Fruit fly (Drosophila melanogaster) whole organism, prepupa: ENCODE results near the gene Ir68a.

ENCODE experiments used
- CG10669 ChIP-seq: fragments of 200-800 bp; sonication (Bioruptor generic); optimal IDR thresholded peaks from 3 replicates; lab custom pipeline; 2018; ENCODE audit warnings: missing biosample characterization, mild to moderate bottlenecking, missing genetic modification characterization, moderate library complexity
- CG11762 ChIP-seq: fragments of 200-800 bp; sonication (Bioruptor generic); optimal IDR thresholded peaks from 3 replicates; lab custom pipeline; 2016; ENCODE audit warnings: missing biosample characterization, missing genetic modification characterization; ENCODE audit not compliant: insufficient read depth
- CG15336 ChIP-seq: fragments of 200-800 bp; sonication (Bioruptor generic); IDR thresholded peaks from 2 replicates; pipeline ENCODE4 v1.3.6; 2022; ENCODE audit warnings: missing biosample characterization, missing genetic modification characterization
- CG16779 ChIP-seq: fragments of 200-800 bp; sonication (Bioruptor generic); optimal IDR thresholded peaks from 3 replicates; lab custom pipeline; 2017; ENCODE audit warnings: missing biosample characterization, mild to moderate bottlenecking, missing genetic modification characterization
- CG3032 ChIP-seq: fragments of 200-800 bp; optimal IDR thresholded peaks from 2 replicates; lab custom pipeline; 2019; ENCODE audit warnings: missing biosample characterization, mild to moderate bottlenecking, missing genetic modification characterization, moderate library complexity
- CG31627 ChIP-seq: fragments of 200-800 bp; sonication (Bioruptor generic); optimal IDR thresholded peaks from 3 replicates; lab custom pipeline; 2016; ENCODE audit warnings: missing biosample characterization, missing genetic modification characterization
- CG32006 ChIP-seq: fragments of 200-800 bp; sonication (Bioruptor generic); optimal IDR thresholded peaks from 3 replicates; lab custom pipeline; 2017; ENCODE audit warnings: missing biosample characterization, mild to moderate bottlenecking, missing genetic modification characterization
- CG34406 ChIP-seq: fragments of 200-800 bp; sonication (Bioruptor generic); optimal IDR thresholded peaks from 3 replicates; lab custom pipeline; 2016; ENCODE audit warnings: missing biosample characterization, missing genetic modification characterization
- CG3919 ChIP-seq: fragments of 200-800 bp; sonication (Bioruptor generic); optimal IDR thresholded peaks from 3 replicates; lab custom pipeline; 2016; ENCODE audit warnings: missing biosample characterization, missing genetic modification characterization
- CG6163 ChIP-seq: fragments of 200-800 bp; sonication (Bioruptor generic); IDR thresholded peaks from 3 replicates; pipeline ENCODE4 v1.3.6; 2022; ENCODE audit warnings: missing biosample characterization, missing genetic modification characterization
- CG6276 ChIP-seq: fragments of 200-800 bp; sonication (Bioruptor generic); optimal IDR thresholded peaks from 2 replicates; lab custom pipeline; 2017; ENCODE audit warnings: missing biosample characterization, mild to moderate bottlenecking, missing genetic modification characterization
- CG6792 ChIP-seq: fragments of 200-800 bp; sonication (Bioruptor generic); optimal IDR thresholded peaks from 3 replicates; lab custom pipeline; 2016; ENCODE audit warnings: missing biosample characterization, missing genetic modification characterization
- CG6808 ChIP-seq: fragments of 200-800 bp; sonication (Bioruptor generic); optimal IDR thresholded peaks from 3 replicates; lab custom pipeline; 2017; ENCODE audit warnings: missing biosample characterization, missing genetic modification characterization, mild to moderate bottlenecking, moderate library complexity, missing genetic modification reagents
- CG8119 ChIP-seq: fragments of 200-800 bp; sonication (Bioruptor generic); IDR thresholded peaks from 3 replicates; pipeline ENCODE4 v1.3.6; 2022; ENCODE audit warnings: missing biosample characterization, missing genetic modification characterization
- CG8319 ChIP-seq: fragments of 200-800 bp; sonication (Bioruptor generic); optimal IDR thresholded peaks from 3 replicates; lab custom pipeline; 2016; ENCODE audit warnings: missing biosample characterization, missing genetic modification characterization
- CG9139 ChIP-seq: fragments of 200-800 bp; sonication (Bioruptor generic); optimal IDR thresholded peaks from 3 replicates; lab custom pipeline; 2017; ENCODE audit warnings: missing biosample characterization, mild to moderate bottlenecking, missing genetic modification characterization
- Eip78C ChIP-seq: fragments of 200-800 bp; sonication (Bioruptor generic); peaks from one replicate; lab custom pipeline; 2016; ENCODE audit warnings: missing biosample characterization, missing genetic modification characterization
- Ets21C ChIP-seq: fragments of 200-800 bp; sonication (Bioruptor generic); optimal IDR thresholded peaks from 3 replicates; lab custom pipeline; 2016; ENCODE audit warnings: missing biosample characterization, missing genetic modification characterization
- Ets96B ChIP-seq: fragments of 200-800 bp; optimal IDR thresholded peaks from 2 replicates; lab custom pipeline; 2019; ENCODE audit warnings: missing biosample characterization, mild to moderate bottlenecking, missing genetic modification characterization, moderate library complexity
- Gug ChIP-seq: fragments of 200-800 bp; sonication (Bioruptor generic); IDR thresholded peaks from 2 replicates; pipeline ENCODE4 v1.3.6; 2022; ENCODE audit warnings: missing biosample characterization, missing genetic modification characterization
- Hr4 ChIP-seq: fragments of 200-800 bp; sonication (Bioruptor generic); optimal IDR thresholded peaks from 3 replicates; lab custom pipeline; 2016; ENCODE audit warnings: missing biosample characterization, missing genetic modification characterization
- Lpt ChIP-seq: fragments of 200-800 bp; sonication (Bioruptor generic); optimal IDR thresholded peaks from 3 replicates; lab custom pipeline; 2016; ENCODE audit warnings: missing biosample characterization, missing genetic modification characterization
- Met ChIP-seq: fragments of 200-800 bp; sonication (Bioruptor generic); optimal IDR thresholded peaks from 3 replicates; lab custom pipeline; 2016; ENCODE audit warnings: missing biosample characterization, missing genetic modification characterization
- achi ChIP-seq: fragments of 200-800 bp; sonication (Bioruptor generic); optimal IDR thresholded peaks from 3 replicates; lab custom pipeline; 2016; ENCODE audit warnings: missing biosample characterization, missing genetic modification characterization
- dac ChIP-seq: fragments of 200-800 bp; sonication (Bioruptor generic); optimal IDR thresholded peaks from 2 replicates; lab custom pipeline; 2017; ENCODE audit warnings: missing biosample characterization, mild to moderate bottlenecking, missing genetic modification characterization
- dsx ChIP-seq: fragments of 200-800 bp; optimal IDR thresholded peaks from 3 replicates; lab custom pipeline; 2019; ENCODE audit warnings: missing biosample characterization, mild to moderate bottlenecking, missing genetic modification characterization, moderate library complexity; ENCODE audit not compliant: poor library complexity, severe bottlenecking
- eg ChIP-seq: fragments of 200-800 bp; sonication (Bioruptor generic); IDR thresholded peaks from 3 replicates; pipeline ENCODE4 v1.3.6; 2022; ENCODE audit warnings: missing biosample characterization, missing genetic modification characterization
- esn ChIP-seq: fragments of 200-800 bp; sonication (Bioruptor generic); optimal IDR thresholded peaks from 2 replicates; lab custom pipeline; 2016; ENCODE audit warnings: missing biosample characterization, mild to moderate bottlenecking, missing genetic modification characterization, moderate library complexity
- lz ChIP-seq: fragments of 200-800 bp; sonication (Bioruptor generic); optimal IDR thresholded peaks from 3 replicates; lab custom pipeline; 2016; ENCODE audit warnings: missing biosample characterization, missing genetic modification characterization
- net ChIP-seq: fragments of 200-800 bp; sonication (Bioruptor generic); optimal IDR thresholded peaks from 3 replicates; lab custom pipeline; 2016; ENCODE audit warnings: missing biosample characterization, missing genetic modification characterization
- svp ChIP-seq: fragments of 200-800 bp; sonication (Bioruptor generic); peaks from one replicate; lab custom pipeline; 2016; ENCODE audit warnings: missing biosample characterization, missing genetic modification characterization
- topi ChIP-seq: fragments of 200-800 bp; sonication (Bioruptor generic); optimal IDR thresholded peaks from 3 replicates; lab custom pipeline; 2016; ENCODE audit warnings: missing biosample characterization, missing genetic modification characterization

The Ir68a gene

dm6 chr3L:11236118-11236517 lies at the start of gene Ir68a:
Ir68a (minus strand) TSS chr3L:11236218.
- TF ChIP-seq dsx (GFP tag; lab: Kevin White, UChicago) (no peak), CG6276 (GFP tag; lab: Kevin White, UChicago) (no peak), achi (no peak), CG3032 (tag; lab: Kevin White, UChicago) (no peak), lz (GFP tag; lab: Kevin White, UChicago) (no peak), CG31627 (GFP tag; lab: Kevin White, UChicago) (no peak), Met (GFP tag; lab: Kevin White, UChicago) (no peak), CG34406 (GFP tag; lab: Kevin White, UChicago) (no peak), Eip78C (GFP tag; lab: Kevin White, UChicago) (no peak)
- TF ChIP-seq, all 60 proteins: peak for 0

- TF ChIP-seq CG15336: no peak
- no peak for TF ChIP-seq CG3032 (tag; lab: Kevin White, UChicago)
- TF ChIP-seq CG11762: peak; percentile 25
- peak; percentile 69 for TF ChIP-seq Gug (GFP tag; lab: Robert Waterston, UW)
- peak; percentile 50 for TF ChIP-seq Eip78C (GFP tag; lab: Kevin White, UChicago)
- TF ChIP-seq dsx (GFP tag; lab: Kevin White, UChicago): peak; percentile 65
- peak; percentile 80 for TF ChIP-seq eg (GFP tag; lab: Robert Waterston, UW)
- peak; percentile 36 for TF ChIP-seq CG3919 (GFP tag; lab: Kevin White, UChicago)
- peak; percentile 15 for TF ChIP-seq topi (GFP tag; lab: Kevin White, UChicago)
- no peak for TF ChIP-seq svp (GFP tag; lab: Kevin White, UChicago)
- TF ChIP-seq Lpt (GFP tag; lab: Kevin White, UChicago): peak; percentile 47
- TF ChIP-seq CG6276 (GFP tag; lab: Kevin White, UChicago): peak; percentile 66
- peak; percentile 9 for TF ChIP-seq Ets96B (tag; lab: Kevin White, UChicago)
- TF ChIP-seq CG6163 (GFP tag; lab: Robert Waterston, UW): peak; percentile 65; the same call in 2 of the 3 replicates
- no peak for TF ChIP-seq CG6808 (GFP tag; lab: Kevin White, UChicago)
- no peak for TF ChIP-seq CG10669 (GFP tag; lab: Kevin White, UChicago)
Measured at dm6 chr3L:11285066-11285465, 49.0 kb upstream of the Ir68a start.

- TF ChIP-seq CG6808 (GFP tag; lab: Kevin White, UChicago) (peak; percentile 28), dac (GFP tag; lab: Kevin White, UChicago) (no peak), Ets21C (GFP tag; lab: Kevin White, UChicago) (no peak), Eip78C (GFP tag; lab: Kevin White, UChicago) (peak; percentile 26), CG15336 (peak; percentile 29; the same call in 1 of the 2 replicates), CG32006 (GFP tag; lab: Kevin White, UChicago) (peak; percentile 6), CG8119 (0 out of 3 replicates have a peak, but pooled peaks have one; percentile 29), CG8319 (GFP tag; lab: Kevin White, UChicago) (no peak), CG9139 (GFP tag; lab: Kevin White, UChicago) (peak; percentile 34), Hr4 (GFP tag; lab: Kevin White, UChicago) (no peak), svp (GFP tag; lab: Kevin White, UChicago) (peak; percentile 95), CG6792 (GFP tag; lab: Kevin White, UChicago) (no peak), esn (GFP tag; lab: Kevin White, UChicago) (no peak), CG6163 (GFP tag; lab: Robert Waterston, UW) (peak; percentile 46; the same call in 1 of the 3 replicates), CG6276 (GFP tag; lab: Kevin White, UChicago) (peak; percentile 16), net (GFP tag; lab: Kevin White, UChicago) (no peak), CG16779 (tag; lab: Kevin White, UChicago) (peak; percentile 39)
Measured at dm6 chr3L:11284091-11285023, 48.3 kb upstream of the Ir68a start.
